Fruit fly (Drosophila melanogaster): ENCODE measurements around the gene Hsp26.

The Hsp26 gene

DNA sequence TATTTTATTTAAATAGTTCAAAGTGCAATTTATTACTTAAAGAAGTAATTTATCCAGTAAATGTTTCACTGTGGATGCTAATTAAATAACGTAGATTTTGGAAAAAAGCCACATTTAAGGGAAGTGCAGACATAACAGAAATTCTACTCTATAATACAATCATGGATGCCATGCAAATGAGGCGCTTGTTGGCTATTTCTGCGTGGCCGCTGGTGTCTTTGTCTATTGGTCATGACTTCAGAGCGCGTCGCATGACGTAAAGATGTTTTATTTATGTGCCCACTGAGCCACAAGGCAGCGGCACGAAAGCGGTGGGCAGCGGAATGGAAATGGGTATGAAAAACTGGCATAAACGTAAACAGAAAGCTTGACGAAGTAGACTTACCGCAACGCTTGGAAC, 48.6 kb upstream of the Hsp26 start (continued):
- TF ChIP-seq D (optimal IDR thresholded peaks at IDR 0.05) (no peak), D (GFP tag; optimal IDR thresholded peaks at IDR 0.05) (no peak), CG1024 (GFP tag; IDR thresholded peaks at IDR 0.05) (no peak), CG16779 (GFP tag; IDR thresholded peaks at IDR 0.05) (no peak), Hmx (GFP tag; optimal IDR thresholded peaks at IDR 0.05) (no peak), CG9215 (GFP tag; IDR thresholded peaks at IDR 0.05) (no peak), crp (GFP tag; optimal IDR thresholded peaks at IDR 0.05) (no peak), CG11247 (GFP tag; IDR thresholded peaks at IDR 0.05) (no peak), CG10267 (tag; optimal IDR thresholded peaks at IDR 0.05) (no peak), CG4854 (GFP tag; optimal IDR thresholded peaks at IDR 0.05) (no peak), lmd (GFP tag; IDR thresholded peaks at IDR 0.05) (peak; percentile 18; the same call in 1 of the 2 replicates), pum (GFP tag; optimal IDR thresholded peaks at IDR 0.05) (no peak), br (optimal IDR thresholded peaks at IDR 0.05) (no peak), sens (GFP tag) (peak; percentile 61), Dll (GFP tag; IDR thresholded peaks at IDR 0.05; ENCODE audit: partially characterized antibody) (no peak), CG7963 (GFP tag; IDR thresholded peaks at IDR 0.05; ENCODE audit: partially characterized antibody) (no peak), CG12769 (tag; optimal IDR thresholded peaks at IDR 0.05) (no peak), CG17568 (GFP tag; optimal IDR thresholded peaks at IDR 0.05) (no peak), CG33557 (GFP tag; optimal IDR thresholded peaks at IDR 0.05) (no peak), kay (GFP tag; optimal IDR thresholded peaks at IDR 0.05) (no peak), CG30020 (tag; optimal IDR thresholded peaks at IDR 0.05) (no peak), CG3407 (GFP tag; optimal IDR thresholded peaks at IDR 0.05) (no peak), Aef1 (GFP tag; IDR thresholded peaks at IDR 0.05) (no peak), HmgD (GFP tag; optimal IDR thresholded peaks at IDR 0.05) (no peak), CG12744 (GFP tag; optimal IDR thresholded peaks at IDR 0.05) (no peak), lab (GFP tag; optimal IDR thresholded peaks at IDR 0.05) (peak; percentile 40), en (GFP tag; optimal IDR thresholded peaks at IDR 0.05) (no peak), mirr (GFP tag; optimal IDR thresholded peaks at IDR 0.05) (no peak), hbn (GFP tag; IDR thresholded peaks at IDR 0.05; ENCODE audit: partially characterized antibody) (no peak), Nf-YA (GFP tag; IDR thresholded peaks at IDR 0.05) (no peak), Antp (GFP tag; optimal IDR thresholded peaks at IDR 0.05) (no peak), CG8478 (optimal IDR thresholded peaks at IDR 0.05) (no peak), BEAF-32 (GFP tag; optimal IDR thresholded peaks at IDR 0.05) (no peak), CG6683 (GFP tag; optimal IDR thresholded peaks at IDR 0.05) (no peak), NfI (GFP tag; optimal IDR thresholded peaks at IDR 0.05) (no peak), HLH4C (GFP tag; IDR thresholded peaks at IDR 0.05; ENCODE audit: partially characterized antibody) (no peak), CG2712 (tag; optimal IDR thresholded peaks at IDR 0.05) (peak; percentile 22), Hr3 (GFP tag; optimal IDR thresholded peaks at IDR 0.05) (no peak), Tbp (GFP tag; optimal IDR thresholded peaks at IDR 0.05) (no peak), CG6765 (GFP tag; optimal IDR thresholded peaks at IDR 0.05) (no peak), repo (GFP tag; optimal IDR thresholded peaks at IDR 0.05) (no peak), CG14965 (GFP tag; optimal IDR thresholded peaks at IDR 0.05; ENCODE audit: borderline replicate concordance) (no peak), CG1529 (GFP tag; optimal IDR thresholded peaks at IDR 0.05) (no peak), CG10274 (GFP tag; optimal IDR thresholded peaks at IDR 0.05) (no peak), CG32532 (GFP tag; IDR thresholded peaks at IDR 0.05) (peak; percentile 16; the same call in 1 of the 2 replicates), Kr (GFP tag; optimal IDR thresholded peaks at IDR 0.05) (no peak), Ssrp (tag; optimal IDR thresholded peaks at IDR 0.05) (peak; percentile 28), Xrp1 (GFP tag; IDR thresholded peaks at IDR 0.05) (peak; percentile 14; the same call in 1 of the 2 replicates), zen2 (GFP tag; IDR thresholded peaks at IDR 0.05; ENCODE audit: partially characterized antibody) (no peak), Fer3 (tag; optimal IDR thresholded peaks at IDR 0.05) (no peak), CG18262 (tag; optimal IDR thresholded peaks at IDR 0.05) (no peak), ab (GFP tag; optimal IDR thresholded peaks at IDR 0.05) (no peak)
